Fruit fly (Drosophila melanogaster) whole organism: ENCODE results near the gene CG7264.

Experiments
- CG8478 ChIP-seq: fragments of >200 bp; optimal IDR thresholded peaks from 2 replicates; lab custom pipeline; 2018; ENCODE audit warnings: inconsistent platforms
- pan ChIP-seq: fragments of >200 bp; optimal IDR thresholded peaks from 2 replicates; lab custom pipeline; 2017
- psq ChIP-seq: fragments of >200 bp; optimal IDR thresholded peaks from 2 replicates; lab custom pipeline; 2017
- usp ChIP-seq: fragments of >200 bp; optimal IDR thresholded peaks from 2 replicates; lab custom pipeline; 2017; ENCODE audit warnings: missing biosample characterization, missing genetic modification characterization, mixed read lengths

DNA sequence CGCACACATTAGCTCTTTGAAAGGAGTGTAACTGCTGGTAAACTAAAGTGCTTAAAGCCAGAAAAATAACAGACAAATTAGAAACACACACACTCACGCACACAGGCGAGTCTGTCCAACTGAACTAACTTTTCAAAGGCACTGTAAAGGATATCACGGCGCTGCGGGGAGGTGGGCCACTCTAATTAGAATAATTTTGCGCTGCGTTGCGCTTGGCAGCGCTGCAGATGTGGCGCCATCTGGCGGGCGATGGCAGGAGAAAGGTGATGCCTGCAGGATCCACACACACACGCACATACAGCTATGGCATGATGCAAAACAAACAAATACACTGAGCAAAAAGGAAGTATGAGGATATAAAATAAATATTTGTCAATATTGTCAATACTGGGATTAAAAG is 47.2 kb downstream of the CG7264 start:
- TF ChIP-seq pan (lab: Kevin White, UChicago): no peak
- TF ChIP-seq CG8478 (lab: Kevin White, UChicago): no peak
- TF ChIP-seq psq (lab: Kevin White, UChicago): no peak
- no peak for TF ChIP-seq usp
